Worm (Caenorhabditis elegans): Measurements from ENCODE around the gene srx-130.

Gene srx-130

ce11 chrV:13839433-13839832 lies 3.8 kb upstream of the srx-130 start, which contains the start of gene F55B12.10:
Gene F55B12.10 (plus strand): TSS chrV:13839733.
- TF ChIP-seq B0019.2 (GFP tag; conservative IDR thresholded peaks at IDR 0.05) = no peak
- TF ChIP-seq fkh-3 (tag; optimal IDR thresholded peaks at IDR 0.05) = no peak
- TF ChIP-seq K12H6.12 (tag; optimal IDR thresholded peaks at IDR 0.05) = peak; percentile 7
- TF ChIP-seq lsl-1 (GFP tag; optimal IDR thresholded peaks at IDR 0.05) = no peak
- TF ChIP-seq unc-130 (GFP tag; optimal IDR thresholded peaks at IDR 0.05) = no peak

- TF ChIP-seq ets-4 (GFP tag; optimal IDR thresholded peaks at IDR 0.05) = no peak
- TF ChIP-seq rpc-1 (optimal IDR thresholded peaks at IDR 0.05) = no peak
- TF ChIP-seq rpc-1 (tag; optimal IDR thresholded peaks at IDR 0.05) = no peak
- TF ChIP-seq F55B11.4 (tag; optimal IDR thresholded peaks at IDR 0.05; ENCODE audit: borderline replicate concordance, insufficient read depth) = no peak
- TF ChIP-seq ccch-3 (GFP tag; optimal IDR thresholded peaks at IDR 0.05) = no peak
- no peak for TF ChIP-seq ztf-25 (GFP tag; IDR thresholded peaks at IDR 0.05)
- no peak for TF ChIP-seq ceh-91 (GFP tag; IDR thresholded peaks at IDR 0.05)
- no peak for TF ChIP-seq cebp-2 (GFP tag; IDR thresholded peaks at IDR 0.05)
- TF ChIP-seq bed-2 (GFP tag; IDR thresholded peaks at IDR 0.05) = no peak
- TF ChIP-seq ZK185.1 (tag; optimal IDR thresholded peaks at IDR 0.05; ENCODE audit: poor library complexity, severe bottlenecking) = no peak
- no peak for TF ChIP-seq Y53G8AR.9 (GFP tag; conservative IDR thresholded peaks at IDR 0.05)
- no peak for TF ChIP-seq D2030.7 (GFP tag; IDR thresholded peaks at IDR 0.05)
- TF ChIP-seq hsf-1 (GFP tag; IDR thresholded peaks at IDR 0.05) = no peak
- TF ChIP-seq nhr-80 (tag; optimal IDR thresholded peaks at IDR 0.05) = no peak
- no peak for TF ChIP-seq pbrm-1 (GFP tag; IDR thresholded peaks at IDR 0.05)
These were observed 2.3 kb upstream of the srx-130 start, which contains the start of gene srx-17 for ce11 chrV:13840909-13841308. Gene srx-17 (plus strand): TSS chrV:13841209.

ce11 chrV:13845136-13845535 lies 1.9 kb downstream of the srx-130 start, which contains the start of gene srx-131:
Gene srx-131 (plus strand): TSS chrV:13845436.
- no peak for TF ChIP-seq tbp1 (GFP tag; optimal IDR thresholded peaks at IDR 0.05)

ce11 chrV:13848379-13848778 lies 5.1 kb downstream of the srx-130 start, which contains the start of gene srx-133:
Gene srx-133 (plus strand): TSS chrV:13848679.
- no peak for TF ChIP-seq mes-4 (tag; optimal IDR thresholded peaks at IDR 0.05)
- TF ChIP-seq F23B12.7 (tag; optimal IDR thresholded peaks at IDR 0.05; ENCODE audit: insufficient read depth) = no peak
- TF ChIP-seq Y53G8AR.9 (GFP tag; conservative IDR thresholded peaks at IDR 0.05) = no peak
- TF ChIP-seq ztf-28 (GFP tag; IDR thresholded peaks at IDR 0.05) = no peak
- no peak for TF ChIP-seq lsl-1 (GFP tag; optimal IDR thresholded peaks at IDR 0.05)
- no peak for TF ChIP-seq mcd-1 (GFP tag; IDR thresholded peaks at IDR 0.05)
- no peak for TF ChIP-seq xnd-1 (tag; optimal IDR thresholded peaks at IDR 0.05)

- TF ChIP-seq nhr-80 (tag; optimal IDR thresholded peaks at IDR 0.05) (no peak), K11D2.4 (GFP tag; IDR thresholded peaks at IDR 0.05) (no peak), gei-17 (GFP tag; optimal IDR thresholded peaks at IDR 0.05) (no peak), F10E7.11 (tag; optimal IDR thresholded peaks at IDR 0.05) (no peak), madf-8 (GFP tag; conservative IDR thresholded peaks at IDR 0.05) (no peak)
These were observed 6.9 kb downstream of the srx-130 start, which contains the start of gene hpx-2 for ce11 chrV:13850170-13850569. Gene hpx-2 (plus strand): TSS chrV:13850470.

- TF ChIP-seq attf-5 (GFP tag; optimal IDR thresholded peaks at IDR 0.05) (no peak), ekl-4 (GFP tag; IDR thresholded peaks at IDR 0.05) (no peak), lin-54 (GFP tag; optimal IDR thresholded peaks at IDR 0.05) (no peak), snpc-1.1 (tag; optimal IDR thresholded peaks at IDR 0.05; ENCODE audit: insufficient read depth) (no peak), Y95B8A.8 (GFP tag; IDR thresholded peaks at IDR 0.05) (no peak), nhr-120 (GFP tag; IDR thresholded peaks at IDR 0.05) (no peak), hmg-20 (GFP tag; IDR thresholded peaks at IDR 0.05) (no peak), egl-18 (GFP tag; IDR thresholded peaks at IDR 0.05) (no peak), tlf-1 (GFP tag; optimal IDR thresholded peaks at IDR 0.05) (no peak), F55B11.4 (tag; optimal IDR thresholded peaks at IDR 0.05; ENCODE audit: borderline replicate concordance, insufficient read depth) (no peak), C06A6.2 (GFP tag; conservative IDR thresholded peaks at IDR 0.05) (no peak), ceh-27 (GFP tag; optimal IDR thresholded peaks at IDR 0.05) (no peak), F33H1.4 (GFP tag; IDR thresholded peaks at IDR 0.05) (no peak)
These were observed 11.1 kb downstream of the srx-130 start, which contains the start of gene ttr-21 for ce11 chrV:13854306-13854705. Gene ttr-21 (minus strand): TSS chrV:13854405.
